Worm (Caenorhabditis elegans) whole organism, mixed stage, embryonic: Measurements from ENCODE around the gene C50B6.9.

Experiments
- bed-3 ChIP-seq: fragments of 200-800 bp; sonication (Bioruptor generic); optimal IDR thresholded peaks from 3 replicates; lab custom pipeline; 2018; ENCODE audit warnings: mild to moderate bottlenecking, missing genetic modification characterization, moderate library complexity, missing compliant biosample characterization
- ces-1 ChIP-seq: fragments of 150-350 bp; optimal IDR thresholded peaks from 2 replicates; lab custom pipeline; 2014; ENCODE audit warnings: missing biosample characterization, missing genetic modification reagents, missing genetic modification characterization
- cnd-1 ChIP-seq: fragments of 200-800 bp; sonication (Bioruptor generic); optimal IDR thresholded peaks from 2 replicates; lab custom pipeline; 2018; ENCODE audit warnings: mild to moderate bottlenecking, missing genetic modification characterization, missing compliant biosample characterization
- elt-1 ChIP-seq: sonication (generic microtip); optimal IDR thresholded peaks from 2 replicates; lab custom pipeline; 2017; ENCODE audit warnings: missing genetic modification characterization, mild to moderate bottlenecking, missing compliant biosample characterization, antibody characterized with exemption, moderate library complexity, borderline replicate concordance; ENCODE audit not compliant: insufficient read depth
- elt-3 ChIP-seq: fragments of 150-350 bp; optimal IDR thresholded peaks from 2 replicates; lab custom pipeline; 2014; ENCODE audit warnings: missing biosample characterization, missing genetic modification characterization
- lsy-2 ChIP-seq: fragments of 150-350 bp; optimal IDR thresholded peaks from 2 replicates; lab custom pipeline; 2014; ENCODE audit warnings: missing biosample characterization, missing genetic modification characterization
- nhr-2 ChIP-seq: fragments of 150-350 bp; optimal IDR thresholded peaks from 2 replicates; lab custom pipeline; 2014; ENCODE audit warnings: missing biosample characterization, missing genetic modification characterization
- nhr-76 ChIP-seq: sonication (generic microtip); optimal IDR thresholded peaks from 2 replicates; lab custom pipeline; 2017; ENCODE audit warnings: missing biosample characterization, missing genetic modification characterization
- pha-4 ChIP-seq: fragments of 150-350 bp; optimal IDR thresholded peaks from 2 replicates; lab custom pipeline; 2018; ENCODE audit warnings: missing biosample characterization, missing genetic modification reagents, missing genetic modification characterization
- tbx-8 ChIP-seq: fragments of 200-800 bp; sonication (Bioruptor generic); optimal IDR thresholded peaks from 2 replicates; lab custom pipeline; 2018; ENCODE audit warnings: mild to moderate bottlenecking, missing genetic modification characterization, moderate library complexity, missing compliant biosample characterization
- unc-62 ChIP-seq: fragments of 150-350 bp; optimal IDR thresholded peaks from 2 replicates; lab custom pipeline; 2014; ENCODE audit warnings: missing biosample characterization, missing genetic modification reagents, missing genetic modification characterization

- TF ChIP-seq tbx-8 (GFP tag; lab: Kevin White, UChicago), result no peak
- TF ChIP-seq pha-4, result no peak
- TF ChIP-seq lsy-2 (tag; lab: Kevin White, UChicago), result no peak
- no peak for TF ChIP-seq ces-1 (GFP tag; lab: Kevin White, UChicago)
- TF ChIP-seq cnd-1 (tag; lab: Kevin White, UChicago), result no peak
- no peak for TF ChIP-seq nhr-76
- no peak for TF ChIP-seq unc-62 (GFP tag; lab: Kevin White, UChicago)
- TF ChIP-seq bed-3 (GFP tag; lab: Kevin White, UChicago), result no peak
- TF ChIP-seq nhr-2 (tag; lab: Kevin White, UChicago), result no peak
- TF ChIP-seq elt-3 (tag; lab: Kevin White, UChicago), result no peak
- no peak for TF ChIP-seq elt-1 (tag; lab: Kevin White, UChicago)
Observed at ce11 chrV:13330919-13331318, 5.2 kb upstream of the C50B6.9 start, which contains the start of gene nhr-129.
